Worm (Caenorhabditis elegans) whole organism, early embryonic: ENCODE data around the gene T16G12.1.

Experiments used
- B0310.2 ChIP-seq: sonication (generic microtip); optimal IDR thresholded peaks from 2 replicates; lab custom pipeline; 2016; ENCODE audit warnings: mild to moderate bottlenecking, missing genetic modification characterization, missing compliant biosample characterization
- F13C5.2 ChIP-seq: sonication (generic microtip); optimal IDR thresholded peaks from 2 replicates; lab custom pipeline; 2017; ENCODE audit warnings: mild to moderate bottlenecking, missing genetic modification characterization, inconsistent platforms, missing compliant biosample characterization
- ama-1 ChIP-seq: fragments of 150-350 bp; optimal IDR thresholded peaks from 2 replicates; lab custom pipeline; 2014
- ceh-36 ChIP-seq: sonication (generic microtip); optimal IDR thresholded peaks from 2 replicates; lab custom pipeline; 2016; ENCODE audit warnings: missing genetic modification characterization, inconsistent platforms, missing compliant biosample characterization
- flt-1 ChIP-seq: fragments of 200-800 bp; sonication (Bioruptor generic); IDR thresholded peaks from 2 replicates; pipeline ENCODE4 v1.3.6; 2022; ENCODE audit warnings: missing genetic modification characterization, missing compliant biosample characterization
- hmg-4 ChIP-seq: fragments of 200-800 bp; sonication (Bioruptor generic); optimal IDR thresholded peaks from 2 replicates; lab custom pipeline; 2018; ENCODE audit warnings: mild to moderate bottlenecking, missing genetic modification characterization, missing compliant biosample characterization
- pes-1 ChIP-seq: fragments of 200-800 bp; sonication (Bioruptor generic); IDR thresholded peaks from 2 replicates; pipeline ENCODE4 v1.3.6; 2022; ENCODE audit warnings: missing genetic modification reagents, missing genetic modification characterization, missing compliant biosample characterization
- scrt-1 ChIP-seq: fragments of 200-800 bp; sonication (Bioruptor generic); IDR thresholded peaks from 2 replicates; pipeline ENCODE4 v1.3.6; 2022; ENCODE audit warnings: missing genetic modification characterization, missing compliant biosample characterization
- tbx-11 ChIP-seq: fragments of 200-800 bp; sonication (Bioruptor generic); IDR thresholded peaks from 2 replicates; pipeline ENCODE4 v1.3.6; 2022; ENCODE audit warnings: missing genetic modification characterization, missing compliant biosample characterization
- tra-4 ChIP-seq: sonication (generic microtip); optimal IDR thresholded peaks from 2 replicates; lab custom pipeline; 2017; ENCODE audit warnings: missing genetic modification characterization, missing compliant biosample characterization

ce11 chrIII:9991324-9991723 is 58.3 kb downstream of the T16G12.1 start:
- TF ChIP-seq flt-1 (GFP tag; lab: Robert Waterston, UW) (no peak), F13C5.2 (tag; lab: Kevin White, UChicago) (no peak), scrt-1 (GFP tag; lab: Robert Waterston, UW) (no peak), tra-4 (tag; lab: Kevin White, UChicago) (no peak), hmg-4 (GFP tag; lab: Kevin White, UChicago) (no peak), ceh-36 (tag; lab: Kevin White, UChicago) (no peak), ama-1 (lab: Kevin White, UChicago) (no peak), pes-1 (GFP tag; lab: Robert Waterston, UW) (no peak), tbx-11 (GFP tag; lab: Robert Waterston, UW) (no peak), B0310.2 (tag; lab: Kevin White, UChicago) (no peak)
